Worm (Caenorhabditis elegans) whole organism, L1 larva: ENCODE results near the gene nlp-27.

Source experiments
- hlh-17 ChIP-seq: fragments of 200-800 bp; sonication (Bioruptor generic); optimal IDR thresholded peaks from 2 replicates; lab custom pipeline; 2018; ENCODE audit warnings: missing genetic modification characterization, mild to moderate bottlenecking, missing compliant biosample characterization, moderate library complexity, borderline replicate concordance
- skn-1 ChIP-seq: fragments of 150-350 bp; optimal IDR thresholded peaks from 2 replicates; lab custom pipeline; 2014; ENCODE audit warnings: missing biosample characterization, missing genetic modification characterization
- unc-62 ChIP-seq: fragments of 150-350 bp; optimal IDR thresholded peaks from 2 replicates; lab custom pipeline; 2014; ENCODE audit warnings: missing biosample characterization, missing genetic modification reagents, missing genetic modification characterization

DNA sequence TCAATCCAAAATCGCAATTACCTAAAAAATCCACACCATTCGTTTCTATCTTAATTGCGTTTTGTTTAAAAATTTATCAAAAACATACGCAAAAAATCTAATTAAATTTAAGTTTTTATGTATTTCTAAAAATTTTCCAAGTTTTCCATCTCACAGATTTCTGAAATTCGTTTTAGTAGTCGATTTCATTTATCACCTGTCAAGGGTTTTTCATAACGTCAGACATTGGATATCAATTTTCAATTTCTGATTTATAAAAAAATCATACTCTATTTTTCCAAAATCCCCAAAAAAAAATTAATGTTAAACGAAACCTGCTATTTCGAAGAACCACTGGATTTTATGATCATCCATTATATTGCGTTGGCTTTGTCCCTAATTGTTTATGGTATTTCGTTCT lies 21.0 kb downstream of the nlp-27 start, which contains the start of gene srh-4:
- TF ChIP-seq unc-62 (GFP tag; lab: Kevin White, UChicago) (no peak), skn-1 (tag; lab: Kevin White, UChicago) (no peak), hlh-17 (no peak)
